Fruit fly (Drosophila melanogaster) whole organism, adult: Measurements from ENCODE around the gene Rad23.

Experiments used
- CG11617 ChIP-seq: fragments of 200-800 bp; sonication (Bioruptor generic); optimal IDR thresholded peaks from 2 replicates; lab custom pipeline; 2017; ENCODE audit warnings: mild to moderate bottlenecking, missing biosample characterization, missing genetic modification reagents, missing genetic modification characterization
- CG12768 ChIP-seq: fragments of 200-800 bp; sonication (Bioruptor generic); optimal IDR thresholded peaks from 2 replicates; lab custom pipeline; 2017; ENCODE audit warnings: missing biosample characterization, missing genetic modification characterization, mild to moderate bottlenecking, moderate library complexity, missing genetic modification reagents
- CG14711 ChIP-seq: fragments of 200-800 bp; sonication (Bioruptor generic); optimal IDR thresholded peaks from 2 replicates; lab custom pipeline; 2018; ENCODE audit warnings: missing biosample characterization, mild to moderate bottlenecking, missing genetic modification characterization, moderate library complexity
- CG1620 ChIP-seq: fragments of 200-800 bp; sonication (Bioruptor generic); optimal IDR thresholded peaks from 2 replicates; lab custom pipeline; 2016; ENCODE audit warnings: missing biosample characterization, missing genetic modification characterization
- CG33017 ChIP-seq: fragments of 200-800 bp; sonication (Bioruptor generic); optimal IDR thresholded peaks from 2 replicates; lab custom pipeline; 2018; ENCODE audit warnings: missing biosample characterization, mild to moderate bottlenecking, missing genetic modification characterization, moderate library complexity
- CG5204 ChIP-seq: fragments of 200-800 bp; sonication (Bioruptor generic); optimal IDR thresholded peaks from 2 replicates; lab custom pipeline; 2016; ENCODE audit warnings: missing biosample characterization, missing genetic modification characterization
- CG7045 ChIP-seq: fragments of 200-800 bp; sonication (Bioruptor generic); optimal IDR thresholded peaks from 2 replicates; lab custom pipeline; 2017; ENCODE audit warnings: missing biosample characterization, mild to moderate bottlenecking, missing genetic modification characterization
- CG7101 ChIP-seq: fragments of 200-800 bp; sonication (Bioruptor generic); optimal IDR thresholded peaks from 2 replicates; lab custom pipeline; 2018; ENCODE audit warnings: missing biosample characterization, mild to moderate bottlenecking, missing genetic modification characterization, moderate library complexity
- Clk ChIP-seq: fragments of 200-800 bp; sonication (Bioruptor generic); optimal IDR thresholded peaks from 2 replicates; lab custom pipeline; 2017; ENCODE audit warnings: missing biosample characterization, missing genetic modification characterization
- Crg-1 ChIP-seq: fragments of 200-800 bp; sonication (Bioruptor generic); optimal IDR thresholded peaks from 2 replicates; lab custom pipeline; 2016; ENCODE audit warnings: missing biosample characterization, missing genetic modification characterization
- Hr96 ChIP-seq: fragments of 200-800 bp; sonication (Bioruptor generic); optimal IDR thresholded peaks from 2 replicates; lab custom pipeline; 2016; ENCODE audit warnings: missing biosample characterization, missing genetic modification characterization
- Mnt ChIP-seq: fragments of 200-800 bp; sonication (Bioruptor generic); optimal IDR thresholded peaks from 2 replicates; lab custom pipeline; 2016; ENCODE audit warnings: missing biosample characterization, mild to moderate bottlenecking, missing genetic modification characterization
- bab1 ChIP-seq: fragments of 200-800 bp; sonication (Bioruptor generic); optimal IDR thresholded peaks from 3 replicates; lab custom pipeline; 2019; ENCODE audit warnings: missing biosample characterization, mild to moderate bottlenecking, missing genetic modification characterization, moderate library complexity
- cic ChIP-seq: fragments of 200-800 bp; sonication (Bioruptor generic); optimal IDR thresholded peaks from 2 replicates; lab custom pipeline; 2017; ENCODE audit warnings: missing biosample characterization, mild to moderate bottlenecking, missing genetic modification characterization, moderate library complexity
- cnc ChIP-seq, 2 experiments: fragments of >200 bp; optimal IDR thresholded peaks; 2 replicates each; lab custom pipeline; 2017
- kay ChIP-seq: fragments of 200-800 bp; sonication (Bioruptor generic); peaks from one replicate; lab custom pipeline; 2016; ENCODE audit warnings: missing biosample characterization, missing genetic modification characterization, borderline replicate concordance
- ovo ChIP-seq: fragments of 200-800 bp; sonication (Bioruptor generic); optimal IDR thresholded peaks from 2 replicates; lab custom pipeline; 2016; ENCODE audit warnings: missing biosample characterization, missing genetic modification characterization
- pad ChIP-seq: fragments of 200-800 bp; sonication (Bioruptor generic); optimal IDR thresholded peaks from 3 replicates; lab custom pipeline; 2017; ENCODE audit warnings: missing biosample characterization, missing genetic modification characterization, mild to moderate bottlenecking, moderate library complexity, missing genetic modification reagents
- tj ChIP-seq: fragments of 200-800 bp; sonication (Bioruptor generic); optimal IDR thresholded peaks from 3 replicates; lab custom pipeline; 2017; ENCODE audit warnings: missing biosample characterization, mild to moderate bottlenecking, missing genetic modification characterization, moderate library complexity
- toe ChIP-seq: fragments of 200-800 bp; sonication (Bioruptor generic); optimal IDR thresholded peaks from 2 replicates; lab custom pipeline; 2016; ENCODE audit warnings: missing biosample characterization, missing genetic modification characterization

Gene Rad23

dm6 chr4:310670-311069 is 2.8 kb downstream of the Rad23 start:
- TF ChIP-seq CG7101 (tag; lab: Kevin White, UChicago) (no peak), bab1 (no peak), Crg-1 (GFP tag; lab: Kevin White, UChicago) (no peak), kay (GFP tag; lab: Kevin White, UChicago) (no peak), cic (no peak), Hr96 (GFP tag; lab: Kevin White, UChicago) (no peak), toe (GFP tag; lab: Kevin White, UChicago) (no peak)

- TF ChIP-seq CG1620 (no peak), kay (GFP tag; lab: Kevin White, UChicago) (peak; percentile 65), bab1 (peak; percentile 38), CG11617 (peak; percentile 9), CG33017 (no peak), Clk (GFP tag; lab: Kevin White, UChicago) (no peak), Mnt (GFP tag; lab: Kevin White, UChicago) (no peak), CG14711 (tag; lab: Kevin White, UChicago) (peak; percentile 9), CG12768 (GFP tag; lab: Kevin White, UChicago) (no peak), toe (GFP tag; lab: Kevin White, UChicago) (no peak), Hr96 (GFP tag; lab: Kevin White, UChicago) (no peak)
Observed at dm6 chr4:313696-314104, 5.8 kb downstream of the Rad23 start, which contains the start of gene Zip102B. Gene Zip102B, minus strand, starts transcription at chr4:314087.

dm6 chr4:314672-315266 is 6.9 kb downstream of the Rad23 start, which contains the start of gene Rnf11:
Gene Rnf11, plus strand, starts transcription at chr4:314923.
- TF ChIP-seq tj (GFP tag; lab: Kevin White, UChicago) = no peak
- peak; percentile 39 for TF ChIP-seq CG1620
- TF ChIP-seq CG7045 = peak; percentile 12
- TF ChIP-seq Mnt (GFP tag; lab: Kevin White, UChicago) = peak; percentile 11

- TF ChIP-seq Hr96 (GFP tag; lab: Kevin White, UChicago) (no peak), kay (GFP tag; lab: Kevin White, UChicago) (peak; percentile 96)
Observed at dm6 chr4:315322-315721, 7.4 kb downstream of the Rad23 start.

- TF ChIP-seq kay (GFP tag; lab: Kevin White, UChicago) (no peak), CG1620 (no peak), bab1 (no peak), CG7101 (tag; lab: Kevin White, UChicago) (no peak), CG11617 (no peak), CG7045 (no peak), toe (GFP tag; lab: Kevin White, UChicago) (no peak), ovo (no peak), Crg-1 (GFP tag; lab: Kevin White, UChicago) (no peak), cic (no peak), pad (no peak)
Observed at dm6 chr4:318795-319194, 10.9 kb downstream of the Rad23 start.

dm6 chr4:329119-329518 is 21.2 kb downstream of the Rad23 start:
- TF ChIP-seq tj (GFP tag; lab: Kevin White, UChicago) (no peak), Mnt (GFP tag; lab: Kevin White, UChicago) (no peak), kay (GFP tag; lab: Kevin White, UChicago) (no peak), CG14711 (tag; lab: Kevin White, UChicago) (no peak)

- TF ChIP-seq Mnt (GFP tag; lab: Kevin White, UChicago) (no peak), cnc (optimal IDR thresholded peaks at IDR 0.05; lab: Kevin White, UChicago) (no peak), CG7101 (tag; lab: Kevin White, UChicago) (no peak), CG1620 (no peak), ovo (no peak), CG12768 (GFP tag; lab: Kevin White, UChicago) (no peak), tj (GFP tag; lab: Kevin White, UChicago) (no peak), cic (no peak), CG7045 (no peak), toe (GFP tag; lab: Kevin White, UChicago) (no peak), CG5204 (GFP tag; lab: Kevin White, UChicago) (no peak), CG14711 (tag; lab: Kevin White, UChicago) (no peak), pad (no peak), Hr96 (GFP tag; lab: Kevin White, UChicago) (no peak), CG33017 (no peak), kay (GFP tag; lab: Kevin White, UChicago) (no peak), bab1 (no peak), CG11617 (no peak), Clk (GFP tag; lab: Kevin White, UChicago) (no peak)
Observed at dm6 chr4:332268-332667, 24.4 kb downstream of the Rad23 start.

- TF ChIP-seq pad (no peak), kay (GFP tag; lab: Kevin White, UChicago) (peak; percentile 90)
Observed at dm6 chr4:336021-336420, 28.1 kb downstream of the Rad23 start.
